Worm (Caenorhabditis elegans): ENCODE data around the gene Y38H6C.4.

- TF ChIP-seq unc-62 (GFP tag; optimal IDR thresholded peaks at IDR 0.05), result no peak
- TF ChIP-seq mep-1 (tag; optimal IDR thresholded peaks at IDR 0.05), result peak; percentile 45
- TF ChIP-seq nhr-237 (tag; optimal IDR thresholded peaks at IDR 0.05), result no peak
- TF ChIP-seq jun-1 (tag; optimal IDR thresholded peaks at IDR 0.05), result no peak
- TF ChIP-seq lsy-2 (tag; optimal IDR thresholded peaks at IDR 0.05), result no peak
- TF ChIP-seq nhr-47 (tag; optimal IDR thresholded peaks at IDR 0.05), result no peak
Measured at ce11 chrV:20522219-20522618, 17.3 kb upstream of the Y38H6C.4 start, which contains the start of the genes Y38H6C.9 and fbxa-150.

Measured in whole organism, L1 larva.